Fruit fly (Drosophila melanogaster) whole organism, embryonic: ENCODE results near the gene beta'COP.

ENCODE experiments used
- Adf1 ChIP-seq: fragments of 200-800 bp; sonication (Bioruptor generic); IDR thresholded peaks from 2 replicates; pipeline ENCODE4 v1.3.6; 2022; ENCODE audit warnings: missing biosample characterization, missing genetic modification characterization
- B-H2 ChIP-seq: fragments of 200-800 bp; sonication (Bioruptor generic); optimal IDR thresholded peaks from 2 replicates; lab custom pipeline; 2018; ENCODE audit warnings: missing biosample characterization, mild to moderate bottlenecking, missing genetic modification characterization
- CG10147 ChIP-seq: fragments of 200-800 bp; sonication (Bioruptor generic); optimal IDR thresholded peaks from 2 replicates; lab custom pipeline; 2019; ENCODE audit warnings: missing biosample characterization, mild to moderate bottlenecking, missing genetic modification characterization, moderate library complexity
- CG10209 ChIP-seq: fragments of 200-800 bp; sonication (Bioruptor generic); optimal IDR thresholded peaks from 3 replicates; lab custom pipeline; 2017; ENCODE audit warnings: missing biosample characterization, mild to moderate bottlenecking, missing genetic modification characterization, missing genetic modification reagents
- CG10979 ChIP-seq: fragments of 200-800 bp; sonication (Bioruptor generic); optimal IDR thresholded peaks from 2 replicates; lab custom pipeline; 2018; ENCODE audit warnings: missing biosample characterization, mild to moderate bottlenecking, missing genetic modification characterization, moderate library complexity
- CG11504 ChIP-seq: fragments of 200-800 bp; sonication (Bioruptor generic); optimal IDR thresholded peaks from 3 replicates; lab custom pipeline; 2019; ENCODE audit warnings: missing biosample characterization, mild to moderate bottlenecking, missing genetic modification characterization, moderate library complexity
- CG12299 ChIP-seq: fragments of 200-800 bp; sonication (Bioruptor generic); optimal IDR thresholded peaks from 2 replicates; lab custom pipeline; 2018; ENCODE audit warnings: missing biosample characterization, mild to moderate bottlenecking, missing genetic modification characterization
- CG13287 ChIP-seq: fragments of 200-800 bp; sonication (Bioruptor generic); IDR thresholded peaks from 2 replicates; pipeline ENCODE4 v1.3.6; 2022; ENCODE audit warnings: missing biosample characterization, missing genetic modification characterization; ENCODE audit not compliant: partially characterized antibody
- CG13424 ChIP-seq: fragments of 200-800 bp; sonication (Bioruptor generic); optimal IDR thresholded peaks from 2 replicates; lab custom pipeline; 2019; ENCODE audit warnings: missing biosample characterization, mild to moderate bottlenecking, missing genetic modification characterization, moderate library complexity
- CG15269 ChIP-seq: fragments of 200-800 bp; sonication (Bioruptor generic); optimal IDR thresholded peaks from 2 replicates; lab custom pipeline; 2018; ENCODE audit warnings: missing biosample characterization, mild to moderate bottlenecking, missing genetic modification characterization, moderate library complexity
- CG15479 ChIP-seq: fragments of 200-800 bp; sonication (Bioruptor generic); optimal IDR thresholded peaks from 3 replicates; lab custom pipeline; 2019; ENCODE audit warnings: missing biosample characterization, mild to moderate bottlenecking, missing genetic modification characterization, moderate library complexity
- CG15601 ChIP-seq: fragments of 200-800 bp; sonication (Bioruptor generic); optimal IDR thresholded peaks from 3 replicates; lab custom pipeline; 2019; ENCODE audit warnings: missing biosample characterization, mild to moderate bottlenecking, missing genetic modification characterization, moderate library complexity
- CG1602 ChIP-seq: fragments of 200-800 bp; sonication (Bioruptor generic); optimal IDR thresholded peaks from 3 replicates; lab custom pipeline; 2016; ENCODE audit warnings: missing biosample characterization, missing genetic modification characterization
- CG2120 ChIP-seq: fragments of 200-800 bp; sonication (Bioruptor generic); optimal IDR thresholded peaks from 3 replicates; lab custom pipeline; 2016; ENCODE audit warnings: missing biosample characterization, missing genetic modification characterization
- CG2712 ChIP-seq: fragments of 200-800 bp; optimal IDR thresholded peaks from 3 replicates; lab custom pipeline; 2019; ENCODE audit warnings: missing biosample characterization, mild to moderate bottlenecking, missing genetic modification characterization, moderate library complexity
- CG30020 ChIP-seq: fragments of 200-800 bp; optimal IDR thresholded peaks from 2 replicates; lab custom pipeline; 2019; ENCODE audit warnings: missing biosample characterization, mild to moderate bottlenecking, missing genetic modification characterization, moderate library complexity
- CG7556 ChIP-seq: fragments of 200-800 bp; sonication (Bioruptor generic); optimal IDR thresholded peaks from 2 replicates; lab custom pipeline; 2017; ENCODE audit warnings: missing biosample characterization, mild to moderate bottlenecking, missing genetic modification characterization
- CG8924 ChIP-seq: fragments of 200-800 bp; optimal IDR thresholded peaks from 3 replicates; lab custom pipeline; 2019; ENCODE audit warnings: missing biosample characterization, mild to moderate bottlenecking, missing genetic modification characterization, moderate library complexity
- CG9932 ChIP-seq: fragments of 200-800 bp; sonication (Bioruptor generic); IDR thresholded peaks from 2 replicates; pipeline ENCODE4 v1.3.6; 2022; ENCODE audit warnings: missing biosample characterization, missing genetic modification characterization
- CkIIα-i1 ChIP-seq: fragments of 200-800 bp; sonication (Bioruptor generic); IDR thresholded peaks from 2 replicates; pipeline ENCODE4 v1.3.6; 2022; ENCODE audit warnings: missing biosample characterization, missing genetic modification characterization
- Dfd ChIP-seq, 2 experiments: fragments of >200 bp; optimal IDR thresholded peaks; 2 replicates each; lab custom pipeline; 2017; ENCODE audit warnings: missing biosample characterization in 2 of 2, missing genetic modification characterization in 2 of 2
- Dll ChIP-seq: fragments of 200-800 bp; sonication (Bioruptor generic); IDR thresholded peaks from 4 replicates; pipeline ENCODE4 v1.3.6; 2022; ENCODE audit warnings: missing biosample characterization, missing genetic modification characterization; ENCODE audit not compliant: partially characterized antibody
- Dref ChIP-seq: fragments of 200-800 bp; sonication (Bioruptor generic); IDR thresholded peaks from 2 replicates; pipeline ENCODE4 v1.3.6; 2022; ENCODE audit warnings: missing biosample characterization, missing genetic modification characterization
- Fer2 ChIP-seq: fragments of 200-800 bp; sonication (Bioruptor generic); optimal IDR thresholded peaks from 2 replicates; lab custom pipeline; 2018; ENCODE audit warnings: missing biosample characterization, mild to moderate bottlenecking, missing genetic modification characterization, moderate library complexity
- HLH3B ChIP-seq: fragments of 200-800 bp; sonication (Bioruptor generic); IDR thresholded peaks from 2 replicates; pipeline ENCODE4 v1.3.6; 2022; ENCODE audit warnings: missing biosample characterization, missing genetic modification characterization
- HmgZ ChIP-seq: fragments of 200-800 bp; sonication (Bioruptor generic); optimal IDR thresholded peaks from 2 replicates; lab custom pipeline; 2018; ENCODE audit warnings: missing biosample characterization, mild to moderate bottlenecking, missing genetic modification characterization
- Med ChIP-seq: fragments of 200-800 bp; sonication (Bioruptor generic); peaks from one replicate; lab custom pipeline; 2016; ENCODE audit warnings: missing biosample characterization, missing genetic modification characterization, mild to moderate bottlenecking, inconsistent platforms, moderate library complexity
- Nf-YA ChIP-seq: fragments of 200-800 bp; sonication (Bioruptor generic); IDR thresholded peaks from 2 replicates; pipeline ENCODE4 v1.3.6; 2022; ENCODE audit warnings: missing biosample characterization, missing genetic modification characterization
- Nf-YC ChIP-seq: fragments of 200-800 bp; optimal IDR thresholded peaks from 3 replicates; lab custom pipeline; 2019; ENCODE audit warnings: missing biosample characterization, mild to moderate bottlenecking, missing genetic modification characterization, moderate library complexity
- PHDP ChIP-seq: fragments of 200-800 bp; sonication (Bioruptor generic); optimal IDR thresholded peaks from 3 replicates; lab custom pipeline; 2018; ENCODE audit warnings: missing biosample characterization, mild to moderate bottlenecking, missing genetic modification characterization, moderate library complexity
- Ravus ChIP-seq: fragments of 200-800 bp; sonication (Bioruptor generic); IDR thresholded peaks from 2 replicates; pipeline ENCODE4 v1.3.6; 2022; ENCODE audit warnings: missing biosample characterization, missing genetic modification characterization
- Usf ChIP-seq: fragments of 200-800 bp; sonication (Bioruptor generic); optimal IDR thresholded peaks from 2 replicates; lab custom pipeline; 2017; ENCODE audit warnings: missing genotype, missing biosample characterization, missing genetic modification characterization
- ap ChIP-seq: fragments of 200-800 bp; sonication (Bioruptor generic); IDR thresholded peaks from 2 replicates; pipeline ENCODE4 v1.3.6; 2022; ENCODE audit warnings: missing biosample characterization, missing genetic modification characterization
- ase ChIP-seq: fragments of 200-800 bp; sonication (Bioruptor generic); IDR thresholded peaks from 3 replicates; pipeline ENCODE4 v1.3.6; 2022; ENCODE audit warnings: missing biosample characterization, missing genetic modification characterization
- bab2 ChIP-seq: fragments of 200-800 bp; sonication (Bioruptor generic); optimal IDR thresholded peaks from 2 replicates; lab custom pipeline; 2016; ENCODE audit warnings: missing biosample characterization, missing genetic modification characterization
- bbx ChIP-seq: fragments of 200-800 bp; sonication (Bioruptor generic); IDR thresholded peaks from 2 replicates; pipeline ENCODE4 v1.3.6; 2022; ENCODE audit warnings: missing biosample characterization, missing genetic modification characterization; ENCODE audit not compliant: partially characterized antibody
- caup ChIP-seq: fragments of 200-800 bp; sonication (Bioruptor generic); optimal IDR thresholded peaks from 3 replicates; lab custom pipeline; 2017; ENCODE audit warnings: missing biosample characterization, mild to moderate bottlenecking, missing genetic modification characterization, moderate library complexity; ENCODE audit not compliant: severe bottlenecking
- ewg ChIP-seq: fragments of 200-800 bp; sonication (Bioruptor generic); optimal IDR thresholded peaks from 3 replicates; lab custom pipeline; 2017; ENCODE audit warnings: mild to moderate bottlenecking, missing biosample characterization, missing genetic modification reagents, missing genetic modification characterization
- eyg ChIP-seq: fragments of 200-800 bp; sonication (Bioruptor generic); optimal IDR thresholded peaks from 3 replicates; lab custom pipeline; 2016; ENCODE audit warnings: missing biosample characterization, missing genetic modification characterization
- jing ChIP-seq: fragments of 200-800 bp; sonication (Bioruptor generic); optimal IDR thresholded peaks from 2 replicates; lab custom pipeline; 2018; ENCODE audit warnings: missing biosample characterization, mild to moderate bottlenecking, missing genetic modification characterization
- lilli ChIP-seq: fragments of 200-800 bp; sonication (Bioruptor generic); optimal IDR thresholded peaks from 3 replicates; lab custom pipeline; 2016; ENCODE audit warnings: missing biosample characterization, missing genetic modification characterization
- lola ChIP-seq, 3 experiments: fragments of >200 bp in 2 of 3; fragments of 200-800 bp in 1 of 3; sonication (Bioruptor generic) in 1 of 3; optimal IDR thresholded peaks; 2 replicates each; lab custom pipeline; 2017 to 2019; ENCODE audit warnings: missing biosample characterization in 3 of 3, missing genetic modification characterization in 3 of 3, mild to moderate bottlenecking in 1 of 3, moderate library complexity in 1 of 3
- lov ChIP-seq, 2 experiments: fragments of 200-800 bp in 1 of 2; fragments of >200 bp in 1 of 2; sonication (Bioruptor generic) in 1 of 2; IDR thresholded peaks in 1 of 2; optimal IDR thresholded peaks in 1 of 2; 2 replicates in 1 of 2; 3 replicates in 1 of 2; pipeline versions ENCODE4 v1.3.6 to Lab custom; 2017 to 2022; ENCODE audit warnings: missing biosample characterization in 1 of 2, missing genetic modification characterization in 1 of 2
- nerfin-1 ChIP-seq: fragments of 200-800 bp; sonication (Bioruptor generic); optimal IDR thresholded peaks from 3 replicates; lab custom pipeline; 2019; ENCODE audit warnings: missing biosample characterization, mild to moderate bottlenecking, missing genetic modification characterization, moderate library complexity
- phol ChIP-seq: fragments of 200-800 bp; sonication (Bioruptor generic); optimal IDR thresholded peaks from 3 replicates; lab custom pipeline; 2018; ENCODE audit warnings: missing biosample characterization, mild to moderate bottlenecking, missing genetic modification characterization, moderate library complexity
- scrt ChIP-seq: fragments of 200-800 bp; sonication (Bioruptor generic); optimal IDR thresholded peaks from 2 replicates; lab custom pipeline; 2018; ENCODE audit warnings: missing biosample characterization, mild to moderate bottlenecking, missing genetic modification characterization, moderate library complexity
- stc ChIP-seq: fragments of 200-800 bp; sonication (Bioruptor generic); IDR thresholded peaks from 2 replicates; pipeline ENCODE4 v1.3.6; 2022; ENCODE audit warnings: missing biosample characterization, missing genetic modification characterization
- trem ChIP-seq: fragments of 200-800 bp; optimal IDR thresholded peaks from 3 replicates; lab custom pipeline; 2019; ENCODE audit warnings: missing biosample characterization, mild to moderate bottlenecking, missing genetic modification characterization, moderate library complexity
- twi ChIP-seq: fragments of 200-800 bp; optimal IDR thresholded peaks from 2 replicates; lab custom pipeline; 2019; ENCODE audit warnings: missing biosample characterization, mild to moderate bottlenecking, missing genetic modification characterization, moderate library complexity
- usp ChIP-seq: fragments of >200 bp; optimal IDR thresholded peaks from 2 replicates; lab custom pipeline; 2017; ENCODE audit warnings: missing biosample characterization, missing genetic modification characterization

Gene beta'COP

DNA sequence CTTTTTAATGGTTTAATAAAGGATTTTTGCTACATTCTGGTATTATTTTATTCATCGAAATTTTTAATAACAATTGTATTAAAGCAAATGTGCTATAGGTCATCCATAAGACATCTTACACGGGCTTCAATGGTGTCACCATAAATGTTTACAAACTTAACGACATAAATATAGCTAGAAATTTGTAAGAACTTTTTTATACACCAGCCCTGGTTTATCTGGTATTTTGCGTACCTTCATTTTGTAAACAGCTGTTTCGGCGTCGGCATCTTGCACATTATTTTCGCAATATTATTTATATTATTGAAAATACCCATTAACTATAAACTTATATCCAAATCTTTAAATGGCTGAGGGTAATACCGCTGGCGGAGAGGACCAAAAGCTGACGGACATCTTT, 11.3 kb upstream of the beta'COP start, which contains the start of gene Tap42 (continued):
- TF ChIP-seq CG12299 (tag; lab: Kevin White, UChicago) (no peak), phol (tag; lab: Kevin White, UChicago) (peak; percentile 72), CG7556 (GFP tag; lab: Kevin White, UChicago) (peak; percentile 7), ase (GFP tag; lab: Robert Waterston, UW) (no peak), PHDP (tag; lab: Kevin White, UChicago) (peak; percentile 46), ap (GFP tag; lab: Robert Waterston, UW) (no peak), Med (GFP tag; lab: Kevin White, UChicago) (peak; percentile 86), Nf-YC (tag; lab: Kevin White, UChicago) (peak; percentile 34), CG10209 (GFP tag; lab: Kevin White, UChicago) (no peak), lola (GFP tag; optimal IDR thresholded peaks at IDR 0.05; lab: Kevin White, UChicago) (peak in 1 of 3 experiments; percentile 20), eyg (GFP tag; lab: Kevin White, UChicago) (no peak), CG30020 (tag; lab: Kevin White, UChicago) (peak; percentile 16), Adf1 (GFP tag; lab: Robert Waterston, UW) (peak; percentile 25; the same call in 1 of the 2 replicates), usp (no peak), trem (tag; lab: Kevin White, UChicago) (peak; percentile 22), CG10979 (peak; percentile 29), Dfd (GFP tag; optimal IDR thresholded peaks at IDR 0.05; lab: Kevin White, UChicago) (no peak), jing (GFP tag; lab: Kevin White, UChicago) (no peak), Ravus (GFP tag; lab: Robert Waterston, UW) (no peak), CG10147 (GFP tag; lab: Kevin White, UChicago) (peak; percentile 0), Fer2 (no peak), CG15269 (peak; percentile 40), CG9932 (GFP tag; lab: Robert Waterston, UW) (peak; percentile 53), B-H2 (GFP tag; lab: Kevin White, UChicago) (peak; percentile 26), CG8924 (tag; lab: Kevin White, UChicago) (peak; percentile 27), Nf-YA (no peak), stc (GFP tag; lab: Robert Waterston, UW) (no peak), bbx (GFP tag; lab: Robert Waterston, UW) (no peak), HLH3B (GFP tag; lab: Robert Waterston, UW) (no peak), CG11504 (peak; percentile 43), scrt (peak; percentile 25), CG15601 (tag; lab: Kevin White, UChicago) (peak; percentile 1), lov (optimal IDR thresholded peaks at IDR 0.05; lab: Kevin White, UChicago) (no peak), lov (GFP tag; IDR thresholded peaks at IDR 0.05; lab: Robert Waterston, UW) (no peak), bab2 (GFP tag; lab: Kevin White, UChicago) (no peak), CG2712 (tag; lab: Kevin White, UChicago) (peak; percentile 38), lilli (GFP tag; lab: Kevin White, UChicago) (peak; percentile 51), CkIIα-i1 (GFP tag; lab: Robert Waterston, UW) (no peak), HmgZ (peak; percentile 25), CG2120 (GFP tag; lab: Kevin White, UChicago) (peak; percentile 62), Dll (GFP tag; lab: Robert Waterston, UW) (no peak), CG1602 (GFP tag; lab: Kevin White, UChicago) (peak; percentile 4), Dref (GFP tag; lab: Robert Waterston, UW) (no peak), nerfin-1 (tag; lab: Kevin White, UChicago) (peak; percentile 41), ewg (no peak), CG13287 (GFP tag; lab: Robert Waterston, UW) (peak; percentile 24; the same call in 1 of the 2 replicates), caup (GFP tag; lab: Kevin White, UChicago) (peak; percentile 19), CG13424 (tag; lab: Kevin White, UChicago) (peak; percentile 49), Usf (GFP tag; lab: Kevin White, UChicago) (no peak), CG15479 (GFP tag; lab: Kevin White, UChicago) (peak; percentile 24), twi (peak; percentile 11)
